Fruit fly (Drosophila melanogaster) Kc167 (cell line): Measurements from ENCODE around the gene CG45045.

Source experiments
- Myc ChIP-seq: fragments of >200 bp; optimal IDR thresholded peaks from 2 replicates; lab custom pipeline; 2017; ENCODE audit warnings: missing external identifiers
- Sin3A ChIP-seq: fragments of >200 bp; optimal IDR thresholded peaks from 2 replicates; lab custom pipeline; 2018; ENCODE audit warnings: missing external identifiers
- h ChIP-seq: fragments of >200 bp; optimal IDR thresholded peaks from 3 replicates; lab custom pipeline; 2018; ENCODE audit warnings: missing external identifiers
- insv ChIP-seq: fragments of >200 bp; optimal IDR thresholded peaks from 3 replicates; lab custom pipeline; 2018; ENCODE audit warnings: missing external identifiers
- psq ChIP-seq: fragments of >200 bp; optimal IDR thresholded peaks from 2 replicates; lab custom pipeline; 2017; ENCODE audit warnings: missing external identifiers
- ttk ChIP-seq: sonication (Bioruptor generic); optimal IDR thresholded peaks from 2 replicates; lab custom pipeline; 2017; ENCODE audit warnings: missing external identifiers

Gene CG45045

DNA sequence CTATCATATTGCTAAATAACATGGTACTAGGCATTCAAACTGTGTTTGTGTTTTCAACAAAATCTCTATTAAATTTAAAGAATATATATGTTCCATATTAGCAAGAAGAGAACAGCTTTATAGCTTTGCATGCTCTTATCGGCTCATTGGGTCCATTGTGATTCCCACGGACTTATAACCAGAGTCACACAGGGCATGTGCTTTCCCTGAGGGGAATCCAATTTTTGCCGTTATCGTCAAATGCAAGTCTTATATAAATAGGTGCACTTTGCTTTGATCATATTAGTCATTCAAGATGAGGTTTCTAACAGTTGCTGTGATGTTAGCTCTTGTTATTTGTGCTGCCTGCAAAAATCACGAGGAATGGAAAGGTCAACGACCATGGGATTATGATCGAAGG is at the start of gene CG45045:
Gene CG45045, plus strand, starts transcription at position 294 of the 400 bp plus-strand sequence.
- TF ChIP-seq Myc (lab: Kevin White, UChicago) (no peak), ttk (lab: Kevin White, UChicago) (no peak), psq (lab: Kevin White, UChicago) (no peak), insv (lab: Kevin White, UChicago) (no peak), Sin3A (lab: Kevin White, UChicago) (no peak), h (lab: Kevin White, UChicago) (no peak)

DNA sequence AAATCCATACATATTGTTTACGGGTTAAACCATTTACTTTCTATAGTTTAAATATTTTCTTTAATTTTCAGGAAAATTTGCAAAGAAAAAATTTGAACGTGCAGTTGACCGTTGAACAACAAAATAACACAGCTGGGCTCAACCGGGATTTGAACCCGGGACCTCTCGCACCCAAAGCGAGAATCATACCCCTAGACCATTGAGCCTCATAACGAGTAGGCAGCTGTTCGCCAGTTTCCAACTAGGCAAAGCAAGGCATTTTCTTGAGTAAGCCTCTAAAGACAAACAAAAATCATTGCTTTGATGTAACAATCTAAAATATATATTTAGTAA is 49.4 kb upstream of the CG45045 start:
- no peak for TF ChIP-seq insv (lab: Kevin White, UChicago)
- TF ChIP-seq psq (lab: Kevin White, UChicago): no peak
- TF ChIP-seq ttk (lab: Kevin White, UChicago): no peak
- no peak for TF ChIP-seq h (lab: Kevin White, UChicago)
- TF ChIP-seq Sin3A (lab: Kevin White, UChicago): no peak
- TF ChIP-seq Myc (lab: Kevin White, UChicago): no peak

dm6 chr3R:17618699-17619150 is 48.6 kb upstream of the CG45045 start, which contains the start of the genes CG14324 and CG14326:
CG14324 (minus strand) TSS chr3R:17618799.
CG14326 (plus strand) TSS chr3R:17619100.
- no peak for TF ChIP-seq psq (lab: Kevin White, UChicago)
- no peak for TF ChIP-seq Sin3A (lab: Kevin White, UChicago)
- no peak for TF ChIP-seq Myc (lab: Kevin White, UChicago)
- no peak for TF ChIP-seq ttk (lab: Kevin White, UChicago)

- TF ChIP-seq Sin3A (lab: Kevin White, UChicago): no peak
- no peak for TF ChIP-seq psq (lab: Kevin White, UChicago)
- no peak for TF ChIP-seq Myc (lab: Kevin White, UChicago)
- TF ChIP-seq ttk (lab: Kevin White, UChicago): no peak
- no peak for TF ChIP-seq h (lab: Kevin White, UChicago)
- no peak for TF ChIP-seq insv (lab: Kevin White, UChicago)
These were observed 47.6 kb upstream of the CG45045 start for dm6 chr3R:17619726-17620282.

dm6 chr3R:17622062-17622766 is 45.2 kb upstream of the CG45045 start, which contains the start of gene CG14323:
CG14323 (minus strand) TSS chr3R:17622112.
- TF ChIP-seq psq (lab: Kevin White, UChicago) (no peak), Myc (lab: Kevin White, UChicago) (no peak), Sin3A (lab: Kevin White, UChicago) (no peak), h (lab: Kevin White, UChicago) (no peak), ttk (lab: Kevin White, UChicago) (no peak), insv (lab: Kevin White, UChicago) (no peak)

dm6 chr3R:17624549-17624948 is 42.8 kb upstream of the CG45045 start:
- no peak for TF ChIP-seq h (lab: Kevin White, UChicago)

- no peak for TF ChIP-seq ttk (lab: Kevin White, UChicago)
- TF ChIP-seq Myc (lab: Kevin White, UChicago): no peak
- TF ChIP-seq psq (lab: Kevin White, UChicago): no peak
- no peak for TF ChIP-seq h (lab: Kevin White, UChicago)
- TF ChIP-seq Sin3A (lab: Kevin White, UChicago): no peak
- no peak for TF ChIP-seq insv (lab: Kevin White, UChicago)
These were observed 42.4 kb upstream of the CG45045 start, which contains the start of gene AttD for dm6 chr3R:17624968-17625367. AttD (plus strand) TSS chr3R:17625268.

- no peak for TF ChIP-seq Sin3A (lab: Kevin White, UChicago)
These were observed 40.5 kb upstream of the CG45045 start, which contains the start of gene CG14325 for dm6 chr3R:17626827-17627226. CG14325 (plus strand) TSS chr3R:17627127.

DNA sequence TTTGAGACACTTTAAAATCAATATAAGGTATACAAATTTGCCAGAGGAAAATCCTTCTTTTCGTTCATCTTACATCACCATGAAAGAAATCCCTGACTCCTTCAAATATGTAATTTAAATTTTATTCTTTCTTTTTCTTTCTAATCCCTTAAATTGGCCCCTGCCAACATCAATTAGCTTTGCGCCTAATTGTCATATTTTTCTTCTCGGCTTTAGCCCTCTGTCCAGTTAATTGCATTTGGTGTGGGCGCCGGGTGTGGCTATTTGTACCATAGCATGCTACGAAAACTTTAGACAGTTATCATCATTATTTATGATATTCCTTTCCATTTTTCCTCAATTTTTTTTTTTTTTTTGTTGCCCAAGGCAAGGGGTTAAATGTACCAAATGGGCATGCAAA is 37.0 kb upstream of the CG45045 start, which contains the start of gene CG43175:
Gene CG43175, plus strand, starts transcription at position 301 of the 400 bp plus-strand sequence.
- TF ChIP-seq Sin3A (lab: Kevin White, UChicago) (no peak), h (lab: Kevin White, UChicago) (no peak), insv (lab: Kevin White, UChicago) (no peak), psq (lab: Kevin White, UChicago) (no peak), Myc (lab: Kevin White, UChicago) (no peak), ttk (lab: Kevin White, UChicago) (no peak)

DNA sequence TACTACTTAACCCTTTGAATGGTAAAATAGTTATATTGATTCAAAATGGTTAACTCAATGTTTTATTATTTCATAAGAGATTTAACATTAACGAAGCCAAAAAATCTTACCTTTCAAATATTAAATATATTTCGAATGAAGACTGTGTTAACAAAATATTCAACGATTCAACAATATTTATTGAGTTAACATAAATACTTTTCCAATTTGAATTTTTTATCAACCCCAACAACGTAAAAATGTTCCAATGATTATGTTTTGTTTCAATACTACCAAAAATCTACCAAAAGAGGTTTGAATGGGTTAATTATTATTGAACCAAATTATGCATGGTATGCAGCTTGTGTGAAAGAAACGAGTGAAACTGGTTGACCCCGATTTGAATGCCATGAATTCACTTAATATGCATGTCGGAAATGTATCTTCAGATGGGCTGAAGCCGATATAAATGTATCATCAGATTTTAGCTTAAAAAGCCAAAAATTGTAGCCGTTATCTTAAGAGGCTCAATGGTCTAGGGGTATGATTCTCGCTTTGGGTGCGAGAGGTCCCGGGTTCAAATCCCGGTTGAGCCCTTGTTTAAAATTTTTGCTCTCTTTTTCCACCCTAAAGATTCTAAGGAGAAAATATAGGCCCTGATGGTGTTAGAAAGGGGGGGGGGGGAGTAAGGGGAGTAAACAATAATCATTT is 36.1 kb upstream of the CG45045 start:
- TF ChIP-seq ttk (lab: Kevin White, UChicago): no peak

DNA sequence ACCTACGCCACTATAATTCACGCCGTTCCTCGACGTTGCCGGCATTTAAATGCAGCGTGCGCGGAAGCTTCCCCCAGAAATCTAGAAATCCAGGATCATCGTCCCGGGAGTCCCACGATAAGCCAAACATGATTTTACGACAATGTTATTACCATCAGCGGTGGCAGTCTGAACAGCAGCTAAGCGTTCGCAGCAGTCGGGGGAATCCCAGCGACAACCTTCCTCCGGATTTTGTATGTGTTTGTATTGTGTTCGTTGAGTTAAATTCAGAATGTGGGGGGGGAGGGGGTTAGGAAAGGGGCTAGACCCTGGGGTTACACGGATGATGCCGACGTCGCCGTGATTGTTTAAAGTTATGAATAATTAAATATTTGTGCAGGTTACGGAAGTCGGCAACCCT is 23.4 kb upstream of the CG45045 start:
- TF ChIP-seq Sin3A (lab: Kevin White, UChicago) (no peak), psq (lab: Kevin White, UChicago) (no peak), h (lab: Kevin White, UChicago) (no peak), ttk (lab: Kevin White, UChicago) (no peak), insv (lab: Kevin White, UChicago) (no peak), Myc (lab: Kevin White, UChicago) (no peak)
